Worm (Caenorhabditis elegans): ENCODE results near the gene srx-22.

DNA sequence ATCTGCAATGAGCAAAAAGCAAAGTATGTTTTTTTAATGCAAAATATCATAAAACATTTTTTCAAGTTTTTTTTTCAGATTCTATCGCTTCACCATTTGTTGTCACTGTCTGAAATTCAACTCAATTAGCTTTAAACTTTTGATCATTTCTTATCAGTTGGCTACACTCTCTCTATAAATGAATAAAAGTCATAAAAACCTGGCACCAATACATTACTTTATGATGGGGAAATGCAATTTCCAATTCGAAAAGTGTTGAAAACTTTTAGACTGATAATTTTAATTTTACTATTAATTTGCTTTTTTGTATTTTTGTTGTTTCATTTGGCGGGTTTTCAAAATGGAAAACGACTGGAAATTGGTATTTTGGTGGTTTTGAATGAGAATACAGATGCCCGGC lies 4.1 kb downstream of the srx-22 start, which contains the start of gene F31F4.1:
- no peak for TF ChIP-seq pqm-1 (tag; optimal IDR thresholded peaks at IDR 0.05)
- TF ChIP-seq zag-1 (tag; optimal IDR thresholded peaks at IDR 0.05), result no peak
- no peak for TF ChIP-seq ceh-82 (tag; optimal IDR thresholded peaks at IDR 0.05)
- no peak for TF ChIP-seq unc-130 (tag; optimal IDR thresholded peaks at IDR 0.05)

Measured in whole organism, L1 larva.